Worm (Caenorhabditis elegans) whole organism, mixed stage, embryonic: ENCODE measurements around the gene T19D12.1.

Experiments used
- blmp-1 ChIP-seq: fragments of 150-350 bp; optimal IDR thresholded peaks from 2 replicates; lab custom pipeline; 2014; ENCODE audit warnings: missing biosample characterization, missing genetic modification characterization
- ceh-83 ChIP-seq: fragments of 200-800 bp; sonication (Bioruptor generic); optimal IDR thresholded peaks from 2 replicates; lab custom pipeline; 2018; ENCODE audit warnings: mild to moderate bottlenecking, missing genetic modification characterization, missing compliant biosample characterization
- ces-1 ChIP-seq: fragments of 150-350 bp; optimal IDR thresholded peaks from 2 replicates; lab custom pipeline; 2014; ENCODE audit warnings: missing biosample characterization, missing genetic modification reagents, missing genetic modification characterization
- elt-3 ChIP-seq: fragments of 150-350 bp; optimal IDR thresholded peaks from 2 replicates; lab custom pipeline; 2014; ENCODE audit warnings: missing biosample characterization, missing genetic modification characterization
- mep-1 ChIP-seq: fragments of 150-350 bp; optimal IDR thresholded peaks from 2 replicates; lab custom pipeline; 2017; ENCODE audit warnings: missing biosample characterization, missing genetic modification reagents, missing genetic modification characterization, inconsistent platforms
- mls-2 ChIP-seq: sonication (generic microtip); optimal IDR thresholded peaks from 2 replicates; lab custom pipeline; 2016; ENCODE audit warnings: mild to moderate bottlenecking, missing genetic modification characterization, moderate library complexity, missing compliant biosample characterization
- nhr-12 ChIP-seq: fragments of 150-350 bp; optimal IDR thresholded peaks from 2 replicates; lab custom pipeline; 2014; ENCODE audit warnings: missing biosample characterization, missing genetic modification characterization
- nhr-237 ChIP-seq: fragments of 150-350 bp; optimal IDR thresholded peaks from 2 replicates; lab custom pipeline; 2014; ENCODE audit warnings: missing biosample characterization, missing genetic modification characterization
- nhr-76 ChIP-seq: sonication (generic microtip); optimal IDR thresholded peaks from 2 replicates; lab custom pipeline; 2017; ENCODE audit warnings: missing biosample characterization, missing genetic modification characterization
- pha-4 ChIP-seq: fragments of 150-350 bp; optimal IDR thresholded peaks from 2 replicates; lab custom pipeline; 2018; ENCODE audit warnings: missing biosample characterization, missing genetic modification reagents, missing genetic modification characterization
- unc-39 ChIP-seq: fragments of 150-350 bp; optimal IDR thresholded peaks from 2 replicates; lab custom pipeline; 2014; ENCODE audit warnings: missing biosample characterization, missing genetic modification characterization
- unc-62 ChIP-seq: fragments of 150-350 bp; optimal IDR thresholded peaks from 2 replicates; lab custom pipeline; 2014; ENCODE audit warnings: missing biosample characterization, missing genetic modification reagents, missing genetic modification characterization

DNA sequence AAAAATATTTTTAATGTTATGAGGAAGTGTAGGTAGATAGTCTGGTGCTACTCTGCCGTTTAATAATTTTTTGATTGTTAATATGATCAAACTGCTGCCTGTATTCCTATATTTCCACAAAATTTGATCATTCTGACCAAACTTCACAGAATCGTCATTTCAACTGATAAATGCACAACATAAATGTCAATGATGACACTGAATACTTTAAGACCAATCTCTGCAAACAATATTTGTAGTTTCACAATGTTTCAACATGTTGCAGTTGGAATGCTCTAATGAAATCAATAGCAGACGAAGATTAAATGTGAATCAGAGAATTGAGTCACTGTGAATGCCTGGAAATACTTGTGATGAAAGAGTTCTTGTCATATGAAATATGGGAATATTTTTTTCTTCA is 36.9 kb upstream of the T19D12.1 start:
- TF ChIP-seq nhr-12 (tag; lab: Kevin White, UChicago) (no peak), nhr-237 (tag; lab: Kevin White, UChicago) (no peak), elt-3 (tag; lab: Kevin White, UChicago) (no peak), unc-62 (GFP tag; lab: Kevin White, UChicago) (no peak), ceh-83 (GFP tag; lab: Kevin White, UChicago) (no peak), mls-2 (no peak), pha-4 (tag; lab: Kevin White, UChicago) (no peak), mep-1 (tag; lab: Kevin White, UChicago) (no peak), blmp-1 (tag; lab: Kevin White, UChicago) (no peak), unc-39 (no peak), ces-1 (GFP tag; lab: Kevin White, UChicago) (no peak), nhr-76 (no peak)
